Worm (Caenorhabditis elegans): ENCODE results near the gene hpo-31.

- TF ChIP-seq snpc-4 (tag; optimal IDR thresholded peaks at IDR 0.05) (no peak), fos-1 (tag; optimal IDR thresholded peaks at IDR 0.05) (no peak), fkh-10 (GFP tag; optimal IDR thresholded peaks at IDR 0.05) (no peak), elt-3 (tag; optimal IDR thresholded peaks at IDR 0.05) (no peak), nhr-237 (tag; optimal IDR thresholded peaks at IDR 0.05) (no peak), elt-2 (tag; optimal IDR thresholded peaks at IDR 0.05) (no peak), elt-1 (tag; optimal IDR thresholded peaks at IDR 0.05) (no peak), mdl-1 (tag; optimal IDR thresholded peaks at IDR 0.05) (no peak)
Measured at ce11 chrV:13858906-13859305, 36.1 kb downstream of the hpo-31 start, which contains the start of gene srx-135.
